Fruit fly (Drosophila melanogaster): ENCODE results near the gene NPFR.

- no peak for TF ChIP-seq psq (optimal IDR thresholded peaks at IDR 0.05)
- TF ChIP-seq insv (optimal IDR thresholded peaks at IDR 0.05), result no peak
- TF ChIP-seq Sin3A (optimal IDR thresholded peaks at IDR 0.05), result no peak
- TF ChIP-seq ttk (optimal IDR thresholded peaks at IDR 0.05), result no peak
These were observed 30.1 kb upstream of the NPFR start, which contains the start of gene CG31559 for dm6 chr3R:6156963-6157498.
